Fruit fly (Drosophila melanogaster): ENCODE results near the gene CG6638.
A peak's percentile ranks its signal among the peaks of the same experiment; 100 is the strongest.

- TF ChIP-seq pad (GFP tag; optimal IDR thresholded peaks at IDR 0.05): no peak
- TF ChIP-seq cic (GFP tag; optimal IDR thresholded peaks at IDR 0.05): no peak
- no peak for TF ChIP-seq Crg-1 (GFP tag; optimal IDR thresholded peaks at IDR 0.05)
- TF ChIP-seq CG12768 (GFP tag; optimal IDR thresholded peaks at IDR 0.05): peak; percentile 10
- TF ChIP-seq CG5204 (GFP tag; optimal IDR thresholded peaks at IDR 0.05): no peak
- TF ChIP-seq ovo (GFP tag; optimal IDR thresholded peaks at IDR 0.05): no peak
- peak; percentile 13 for TF ChIP-seq CG33017 (tag; optimal IDR thresholded peaks at IDR 0.05)
- no peak for TF ChIP-seq Clk (GFP tag; optimal IDR thresholded peaks at IDR 0.05)
- TF ChIP-seq CG7101 (tag; optimal IDR thresholded peaks at IDR 0.05): no peak
- peak; percentile 22 for TF ChIP-seq Mnt (GFP tag; optimal IDR thresholded peaks at IDR 0.05)
- TF ChIP-seq CG11617 (GFP tag; optimal IDR thresholded peaks at IDR 0.05): no peak
- no peak for TF ChIP-seq cnc (optimal IDR thresholded peaks at IDR 0.05)
- TF ChIP-seq kay (GFP tag; ENCODE audit: borderline replicate concordance): no peak
These were observed 2.6 kb upstream of the CG6638 start for dm6 chr3L:8578470-8578869.

All from whole organism, adult.